Worm (Caenorhabditis elegans) whole organism, L2 larva: ENCODE results near the gene sre-24.

Experiments used
- C34F6.9 ChIP-seq: fragments of 150-350 bp; optimal IDR thresholded peaks from 2 replicates; lab custom pipeline; 2014; ENCODE audit warnings: missing biosample characterization, missing genetic modification characterization
- elt-3 ChIP-seq: sonication (generic microtip); optimal IDR thresholded peaks from 2 replicates; lab custom pipeline; 2017; ENCODE audit warnings: missing biosample characterization, missing genetic modification characterization
- fos-1 ChIP-seq: fragments of 150-350 bp; optimal IDR thresholded peaks from 2 replicates; lab custom pipeline; 2014; ENCODE audit warnings: missing biosample characterization, missing genetic modification characterization
- lin-11 ChIP-seq: fragments of 150-350 bp; sonication (generic microtip); optimal IDR thresholded peaks from 2 replicates; lab custom pipeline; 2014; ENCODE audit warnings: missing biosample characterization, missing genetic modification characterization, inconsistent platforms, mixed read lengths
- lin-13 ChIP-seq: fragments of 150-350 bp; optimal IDR thresholded peaks from 2 replicates; lab custom pipeline; 2014; ENCODE audit warnings: missing biosample characterization, missing genetic modification reagents, missing genetic modification characterization
- lin-39 ChIP-seq: fragments of 150-350 bp; optimal IDR thresholded peaks from 2 replicates; lab custom pipeline; 2014; ENCODE audit warnings: missing biosample characterization, missing genetic modification reagents, missing genetic modification characterization
- lsy-2 ChIP-seq, 2 experiments: fragments of 150-350 bp in 1 of 2; sonication (generic microtip) in 1 of 2; optimal IDR thresholded peaks; 2 replicates each; lab custom pipeline; 2014 to 2017; ENCODE audit warnings: missing biosample characterization in 2 of 2, missing genetic modification characterization in 2 of 2
- mdl-1 ChIP-seq, 2 experiments: fragments of 150-350 bp in 1 of 2; sonication (generic microtip) in 1 of 2; optimal IDR thresholded peaks; 2 replicates each; lab custom pipeline; 2017; ENCODE audit warnings: missing biosample characterization in 2 of 2, missing genetic modification characterization in 2 of 2
- nhr-11 ChIP-seq: fragments of 150-350 bp; optimal IDR thresholded peaks from 2 replicates; lab custom pipeline; 2014; ENCODE audit warnings: missing biosample characterization, missing genetic modification characterization
- nhr-12 ChIP-seq: fragments of 150-350 bp; optimal IDR thresholded peaks from 2 replicates; lab custom pipeline; 2014; ENCODE audit warnings: missing biosample characterization, missing genetic modification characterization
- nhr-21 ChIP-seq: fragments of 150-350 bp; optimal IDR thresholded peaks from 2 replicates; lab custom pipeline; 2014; ENCODE audit warnings: missing biosample characterization, missing genetic modification characterization
- skn-1 ChIP-seq: sonication (generic microtip); optimal IDR thresholded peaks from 2 replicates; lab custom pipeline; 2017; ENCODE audit warnings: missing biosample characterization, missing genetic modification characterization
- unc-55 ChIP-seq: fragments of 150-350 bp; sonication (generic microtip); optimal IDR thresholded peaks from 3 replicates; lab custom pipeline; 2014; ENCODE audit warnings: missing biosample characterization, missing genetic modification reagents, missing genetic modification characterization
- ztf-11 ChIP-seq: sonication (generic microtip); optimal IDR thresholded peaks from 2 replicates; lab custom pipeline; 2017; ENCODE audit warnings: missing biosample characterization, missing genetic modification characterization

DNA sequence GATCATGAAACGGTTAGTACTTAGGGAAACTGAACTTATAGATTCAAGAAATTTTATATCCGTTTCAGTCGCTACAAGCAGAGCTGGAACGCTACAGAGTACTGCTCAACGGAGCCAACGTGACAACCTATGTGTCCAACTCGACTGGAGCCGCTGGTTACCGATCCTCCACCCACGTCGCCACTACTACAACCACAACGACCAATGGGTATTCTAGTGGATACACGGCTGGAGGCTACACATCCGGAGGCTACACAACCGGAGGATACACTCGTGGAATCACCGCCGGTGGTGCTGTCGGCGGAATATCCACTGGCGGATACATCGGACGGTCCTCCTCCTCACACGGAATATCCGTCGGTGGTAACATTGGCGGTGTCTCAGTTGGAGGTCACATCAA, 1.4 kb upstream of the sre-24 start:
- TF ChIP-seq C34F6.9 (tag; lab: Kevin White, UChicago) (no peak), skn-1 (tag; lab: Kevin White, UChicago) (no peak), lin-39 (tag; lab: Kevin White, UChicago) (no peak), lsy-2 (tag; optimal IDR thresholded peaks at IDR 0.05; lab: Kevin White, UChicago) (no peak), elt-3 (no peak), nhr-12 (no peak), lin-11 (tag; lab: Kevin White, UChicago) (no peak), unc-55 (GFP tag; lab: Kevin White, UChicago) (no peak), lin-13 (GFP tag; lab: Kevin White, UChicago) (no peak), nhr-21 (tag; lab: Kevin White, UChicago) (no peak), fos-1 (tag; lab: Kevin White, UChicago) (no peak), mdl-1 (tag; optimal IDR thresholded peaks at IDR 0.05; lab: Kevin White, UChicago) (no peak), ztf-11 (tag; lab: Kevin White, UChicago) (no peak), nhr-11 (tag; lab: Kevin White, UChicago) (no peak)
